Fruit fly (Drosophila melanogaster) whole organism, prepupa: ENCODE measurements around the gene Cpr65Au.

Experiments
- Blimp-1 ChIP-seq: fragments of 200-800 bp; sonication (Bioruptor generic); optimal IDR thresholded peaks from 3 replicates; lab custom pipeline; 2017; ENCODE audit warnings: missing biosample characterization, missing genetic modification characterization, mild to moderate bottlenecking, moderate library complexity, missing genetic modification reagents
- CG10631 ChIP-seq: fragments of 200-800 bp; sonication (Bioruptor generic); optimal IDR thresholded peaks from 2 replicates; lab custom pipeline; 2016; ENCODE audit warnings: missing biosample characterization, missing genetic modification characterization
- CG10669 ChIP-seq: fragments of 200-800 bp; sonication (Bioruptor generic); optimal IDR thresholded peaks from 3 replicates; lab custom pipeline; 2018; ENCODE audit warnings: missing biosample characterization, mild to moderate bottlenecking, missing genetic modification characterization, moderate library complexity
- CG11294 ChIP-seq: fragments of 200-800 bp; sonication (Bioruptor generic); IDR thresholded peaks from 2 replicates; pipeline ENCODE4 v1.3.6; 2022; ENCODE audit warnings: missing biosample characterization, missing genetic modification characterization
- CG15336 ChIP-seq: fragments of 200-800 bp; sonication (Bioruptor generic); IDR thresholded peaks from 2 replicates; pipeline ENCODE4 v1.3.6; 2022; ENCODE audit warnings: missing biosample characterization, missing genetic modification characterization
- CG1621 ChIP-seq: fragments of 200-800 bp; sonication (Bioruptor generic); optimal IDR thresholded peaks from 3 replicates; lab custom pipeline; 2018; ENCODE audit warnings: missing biosample characterization, mild to moderate bottlenecking, missing genetic modification characterization
- CG16779 ChIP-seq: fragments of 200-800 bp; sonication (Bioruptor generic); optimal IDR thresholded peaks from 3 replicates; lab custom pipeline; 2017; ENCODE audit warnings: missing biosample characterization, mild to moderate bottlenecking, missing genetic modification characterization
- CG3032 ChIP-seq: fragments of 200-800 bp; optimal IDR thresholded peaks from 2 replicates; lab custom pipeline; 2019; ENCODE audit warnings: missing biosample characterization, mild to moderate bottlenecking, missing genetic modification characterization, moderate library complexity
- CG34406 ChIP-seq: fragments of 200-800 bp; sonication (Bioruptor generic); optimal IDR thresholded peaks from 3 replicates; lab custom pipeline; 2016; ENCODE audit warnings: missing biosample characterization, missing genetic modification characterization
- CG3919 ChIP-seq: fragments of 200-800 bp; sonication (Bioruptor generic); optimal IDR thresholded peaks from 3 replicates; lab custom pipeline; 2016; ENCODE audit warnings: missing biosample characterization, missing genetic modification characterization
- CG4318 ChIP-seq: fragments of 200-800 bp; sonication (Bioruptor generic); optimal IDR thresholded peaks from 3 replicates; lab custom pipeline; 2017; ENCODE audit warnings: missing biosample characterization, mild to moderate bottlenecking, missing genetic modification characterization
- CG6163 ChIP-seq: fragments of 200-800 bp; sonication (Bioruptor generic); IDR thresholded peaks from 3 replicates; pipeline ENCODE4 v1.3.6; 2022; ENCODE audit warnings: missing biosample characterization, missing genetic modification characterization
- CG6276 ChIP-seq: fragments of 200-800 bp; sonication (Bioruptor generic); optimal IDR thresholded peaks from 2 replicates; lab custom pipeline; 2017; ENCODE audit warnings: missing biosample characterization, mild to moderate bottlenecking, missing genetic modification characterization
- CG6808 ChIP-seq: fragments of 200-800 bp; sonication (Bioruptor generic); optimal IDR thresholded peaks from 3 replicates; lab custom pipeline; 2017; ENCODE audit warnings: missing biosample characterization, missing genetic modification characterization, mild to moderate bottlenecking, moderate library complexity, missing genetic modification reagents
- CG6854 ChIP-seq: fragments of 200-800 bp; sonication (Bioruptor generic); optimal IDR thresholded peaks from 2 replicates; lab custom pipeline; 2017; ENCODE audit warnings: missing biosample characterization, mild to moderate bottlenecking, missing genetic modification characterization
- CG7368 ChIP-seq: fragments of 200-800 bp; sonication (Bioruptor generic); optimal IDR thresholded peaks from 3 replicates; lab custom pipeline; 2016; ENCODE audit warnings: missing biosample characterization, missing genetic modification characterization
- CG8319 ChIP-seq: fragments of 200-800 bp; sonication (Bioruptor generic); optimal IDR thresholded peaks from 3 replicates; lab custom pipeline; 2016; ENCODE audit warnings: missing biosample characterization, missing genetic modification characterization
- Eip75B ChIP-seq: fragments of 200-800 bp; sonication (Bioruptor generic); optimal IDR thresholded peaks from 3 replicates; lab custom pipeline; 2016; ENCODE audit warnings: missing biosample characterization, missing genetic modification characterization
- Eip78C ChIP-seq: fragments of 200-800 bp; sonication (Bioruptor generic); peaks from one replicate; lab custom pipeline; 2016; ENCODE audit warnings: missing biosample characterization, missing genetic modification characterization
- Ets21C ChIP-seq: fragments of 200-800 bp; sonication (Bioruptor generic); optimal IDR thresholded peaks from 3 replicates; lab custom pipeline; 2016; ENCODE audit warnings: missing biosample characterization, missing genetic modification characterization
- Ets96B ChIP-seq: fragments of 200-800 bp; optimal IDR thresholded peaks from 2 replicates; lab custom pipeline; 2019; ENCODE audit warnings: missing biosample characterization, mild to moderate bottlenecking, missing genetic modification characterization, moderate library complexity
- Hr38 ChIP-seq: sonication (Bioruptor generic); optimal IDR thresholded peaks from 2 replicates; lab custom pipeline; 2016; ENCODE audit warnings: missing biosample characterization, missing genetic modification characterization
- Hr39 ChIP-seq: fragments of 200-800 bp; sonication (Bioruptor generic); optimal IDR thresholded peaks from 2 replicates; lab custom pipeline; 2016; ENCODE audit warnings: missing biosample characterization, missing genetic modification characterization
- Met ChIP-seq: fragments of 200-800 bp; sonication (Bioruptor generic); optimal IDR thresholded peaks from 3 replicates; lab custom pipeline; 2016; ENCODE audit warnings: missing biosample characterization, missing genetic modification characterization
- OdsH ChIP-seq: fragments of 200-800 bp; sonication (Bioruptor generic); optimal IDR thresholded peaks from 3 replicates; lab custom pipeline; 2016; ENCODE audit warnings: missing biosample characterization, missing genetic modification characterization
- Smox ChIP-seq: fragments of 200-800 bp; sonication (Bioruptor generic); optimal IDR thresholded peaks from 3 replicates; lab custom pipeline; 2016; ENCODE audit warnings: missing biosample characterization, missing genetic modification characterization
- Sox15 ChIP-seq: fragments of 200-800 bp; sonication (Bioruptor generic); optimal IDR thresholded peaks from 3 replicates; lab custom pipeline; 2016; ENCODE audit warnings: missing biosample characterization, missing genetic modification characterization
- achi ChIP-seq: fragments of 200-800 bp; sonication (Bioruptor generic); optimal IDR thresholded peaks from 3 replicates; lab custom pipeline; 2016; ENCODE audit warnings: missing biosample characterization, missing genetic modification characterization
- cyc ChIP-seq: fragments of 200-800 bp; sonication (Bioruptor generic); optimal IDR thresholded peaks from 3 replicates; lab custom pipeline; 2016; ENCODE audit warnings: missing biosample characterization, missing genetic modification characterization
- dac ChIP-seq: fragments of 200-800 bp; sonication (Bioruptor generic); optimal IDR thresholded peaks from 2 replicates; lab custom pipeline; 2017; ENCODE audit warnings: missing biosample characterization, mild to moderate bottlenecking, missing genetic modification characterization
- dsx ChIP-seq: fragments of 200-800 bp; optimal IDR thresholded peaks from 3 replicates; lab custom pipeline; 2019; ENCODE audit warnings: missing biosample characterization, mild to moderate bottlenecking, missing genetic modification characterization, moderate library complexity; ENCODE audit not compliant: poor library complexity, severe bottlenecking
- eg ChIP-seq: fragments of 200-800 bp; sonication (Bioruptor generic); IDR thresholded peaks from 3 replicates; pipeline ENCODE4 v1.3.6; 2022; ENCODE audit warnings: missing biosample characterization, missing genetic modification characterization
- fkh ChIP-seq: fragments of 200-800 bp; sonication (Bioruptor generic); optimal IDR thresholded peaks from 3 replicates; lab custom pipeline; 2017; ENCODE audit warnings: missing biosample characterization, mild to moderate bottlenecking, missing genetic modification characterization, moderate library complexity
- lz ChIP-seq: fragments of 200-800 bp; sonication (Bioruptor generic); optimal IDR thresholded peaks from 3 replicates; lab custom pipeline; 2016; ENCODE audit warnings: missing biosample characterization, missing genetic modification characterization
- pdm3 ChIP-seq: fragments of 200-800 bp; sonication (Bioruptor generic); optimal IDR thresholded peaks from 3 replicates; lab custom pipeline; 2016; ENCODE audit warnings: missing biosample characterization, missing genetic modification characterization
- salr ChIP-seq, 2 experiments: fragments of 200-800 bp; sonication (Bioruptor generic); optimal IDR thresholded peaks; 3 replicates each; lab custom pipeline; 2016 to 2018; ENCODE audit warnings: missing biosample characterization in 2 of 2, missing genetic modification characterization in 2 of 2, mild to moderate bottlenecking in 1 of 2
- spab ChIP-seq: fragments of 200-800 bp; sonication (Bioruptor generic); optimal IDR thresholded peaks from 2 replicates; lab custom pipeline; 2017; ENCODE audit warnings: missing biosample characterization, mild to moderate bottlenecking, missing genetic modification characterization, missing genetic modification reagents
- ss ChIP-seq, 2 experiments: fragments of 200-800 bp; sonication (Bioruptor generic); optimal IDR thresholded peaks; 2 replicates in 1 of 2; 3 replicates in 1 of 2; lab custom pipeline; 2017 to 2018; ENCODE audit warnings: mild to moderate bottlenecking in 2 of 2, missing biosample characterization in 2 of 2, missing genetic modification characterization in 2 of 2, moderate library complexity in 1 of 2
- svp ChIP-seq: fragments of 200-800 bp; sonication (Bioruptor generic); peaks from one replicate; lab custom pipeline; 2016; ENCODE audit warnings: missing biosample characterization, missing genetic modification characterization
- topi ChIP-seq: fragments of 200-800 bp; sonication (Bioruptor generic); optimal IDR thresholded peaks from 3 replicates; lab custom pipeline; 2016; ENCODE audit warnings: missing biosample characterization, missing genetic modification characterization
- vri ChIP-seq: fragments of 200-800 bp; sonication (Bioruptor generic); optimal IDR thresholded peaks from 3 replicates; lab custom pipeline; 2016; ENCODE audit warnings: missing biosample characterization, mild to moderate bottlenecking, missing genetic modification characterization

Gene Cpr65Au

dm6 chr3L:6124616-6125408, 7.1 kb downstream of the Cpr65Au start:
- TF ChIP-seq Eip75B (GFP tag; lab: Kevin White, UChicago), result peak; percentile 43
- peak; percentile 29 for TF ChIP-seq CG7368
- TF ChIP-seq CG3919 (GFP tag; lab: Kevin White, UChicago), result peak; percentile 72
- TF ChIP-seq CG34406, result no peak
- no peak for TF ChIP-seq Hr38 (GFP tag; lab: Kevin White, UChicago)
- peak; percentile 41 for TF ChIP-seq topi (GFP tag; lab: Kevin White, UChicago)
- no peak for TF ChIP-seq vri (GFP tag; lab: Kevin White, UChicago)
- TF ChIP-seq salr (GFP tag; optimal IDR thresholded peaks at IDR 0.05; lab: Kevin White, UChicago), result no peak
- no peak for TF ChIP-seq CG1621
- TF ChIP-seq ss (GFP tag; optimal IDR thresholded peaks at IDR 0.05; lab: Kevin White, UChicago), result no peak
- TF ChIP-seq CG6808 (GFP tag; lab: Kevin White, UChicago), result peak; percentile 10
- TF ChIP-seq Hr39 (GFP tag; lab: Kevin White, UChicago), result no peak
- TF ChIP-seq Blimp-1 (GFP tag; lab: Kevin White, UChicago), result peak; percentile 3
- TF ChIP-seq Eip78C (GFP tag; lab: Kevin White, UChicago), result peak; percentile 87
- peak; percentile 26 for TF ChIP-seq cyc
- TF ChIP-seq Ets96B (tag; lab: Kevin White, UChicago), result no peak
- peak; percentile 41 for TF ChIP-seq CG10669 (GFP tag; lab: Kevin White, UChicago)
- no peak for TF ChIP-seq Smox (GFP tag; lab: Kevin White, UChicago)
- no peak for TF ChIP-seq CG10631 (GFP tag; lab: Kevin White, UChicago)
- TF ChIP-seq CG8319 (GFP tag; lab: Kevin White, UChicago), result peak; percentile 12
- TF ChIP-seq CG3032, result no peak
- peak; percentile 15 for TF ChIP-seq OdsH (GFP tag; lab: Kevin White, UChicago)
- no peak for TF ChIP-seq dac
- no peak for TF ChIP-seq Sox15
- no peak; the same call in 2 of the 3 replicates for TF ChIP-seq eg (GFP tag; lab: Robert Waterston, UW)
- TF ChIP-seq CG4318 (GFP tag; lab: Kevin White, UChicago), result no peak
- TF ChIP-seq svp (GFP tag; lab: Kevin White, UChicago), result peak; percentile 63
- TF ChIP-seq CG6854 (GFP tag; lab: Kevin White, UChicago), result no peak
- no peak for TF ChIP-seq CG16779
- TF ChIP-seq CG11294, result no peak
- peak; percentile 3 for TF ChIP-seq pdm3 (GFP tag; lab: Kevin White, UChicago)
- no peak; the same call in 1 of the 3 replicates for TF ChIP-seq CG6163 (GFP tag; lab: Robert Waterston, UW)
- no peak for TF ChIP-seq Ets21C (GFP tag; lab: Kevin White, UChicago)
- no peak for TF ChIP-seq achi (GFP tag; lab: Kevin White, UChicago)
- no peak for TF ChIP-seq spab (GFP tag; lab: Kevin White, UChicago)
- TF ChIP-seq CG6276 (GFP tag; lab: Kevin White, UChicago), result no peak
- no peak for TF ChIP-seq CG15336 (GFP tag; lab: Robert Waterston, UW)
- peak; percentile 48 for TF ChIP-seq fkh (GFP tag; lab: Kevin White, UChicago)
- TF ChIP-seq Met (GFP tag; lab: Kevin White, UChicago), result peak; percentile 11
- TF ChIP-seq dsx (GFP tag; lab: Kevin White, UChicago), result no peak
- peak; percentile 43 for TF ChIP-seq lz (GFP tag; lab: Kevin White, UChicago)
- TF ChIP-seq, all 60 proteins: peak for 16
